Fruit fly (Drosophila melanogaster): ENCODE measurements around the gene CG5781.

The CG5781 gene

DNA sequence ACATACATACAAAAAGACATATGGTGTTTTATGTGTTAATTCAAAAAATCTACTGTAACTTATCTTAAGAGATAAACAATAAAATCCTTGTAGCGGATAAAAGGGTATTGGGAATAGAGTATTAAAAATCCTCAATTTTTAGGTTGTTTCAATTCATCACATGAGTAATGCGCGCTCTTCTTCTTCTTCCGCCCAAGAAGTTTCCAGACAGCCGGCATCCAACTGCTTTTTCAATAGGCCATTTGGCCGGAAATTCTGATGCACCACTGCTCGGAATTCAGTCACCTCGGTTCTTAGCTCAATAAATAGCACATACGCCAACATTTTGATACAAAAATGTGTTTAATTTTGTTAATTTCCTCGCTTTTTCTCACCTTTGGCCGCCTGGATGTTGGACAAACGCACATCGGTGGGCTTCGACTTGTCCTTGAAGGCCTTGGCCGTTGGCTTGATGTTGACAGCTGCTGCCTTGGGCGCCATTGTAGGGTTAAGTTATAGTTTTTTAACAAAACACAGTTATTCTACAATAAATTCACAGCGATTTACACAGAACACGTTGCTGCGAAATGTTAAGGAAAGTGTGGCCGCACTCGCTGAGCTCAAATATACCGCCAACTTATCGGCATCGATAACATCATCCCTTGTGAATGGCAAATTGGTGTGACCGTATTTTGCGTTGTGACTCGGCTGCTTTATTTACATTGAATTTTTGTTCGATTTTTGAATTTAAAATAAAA is 4.6 kb downstream of the CG5781 start, which contains the start of the genes CCT4 and CG6153:
CCT4 (minus strand) TSS at position 592 of the 737 bp plus-strand sequence.
CG6153 (plus strand) TSS at position 651 of the 737 bp plus-strand sequence.
- TF ChIP-seq noc (tag; optimal IDR thresholded peaks at IDR 0.05): no peak

DNA sequence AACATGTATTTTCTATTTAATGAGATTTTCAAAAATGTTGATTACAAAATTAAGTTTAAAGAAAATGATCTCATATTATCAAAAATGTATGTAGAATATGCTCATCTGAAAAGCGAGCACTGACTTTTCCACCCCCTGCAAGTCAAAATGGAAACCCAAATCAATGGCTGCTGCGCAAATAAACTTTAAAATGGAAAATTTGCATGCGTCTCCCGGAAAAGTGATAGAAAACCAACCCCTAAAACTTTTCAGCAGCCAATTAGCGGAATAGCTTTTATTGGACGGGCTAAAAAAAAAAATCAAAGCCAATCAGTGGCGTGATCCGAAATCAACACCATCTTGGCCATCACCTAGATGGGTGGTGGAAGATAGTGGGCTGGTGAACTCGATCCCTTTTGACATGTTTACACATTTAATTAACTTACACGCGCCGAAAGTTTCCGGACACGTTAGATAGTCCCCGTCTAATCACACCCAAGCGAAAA is 7.8 kb downstream of the CG5781 start:
- no peak for TF ChIP-seq noc (tag; optimal IDR thresholded peaks at IDR 0.05)

DNA sequence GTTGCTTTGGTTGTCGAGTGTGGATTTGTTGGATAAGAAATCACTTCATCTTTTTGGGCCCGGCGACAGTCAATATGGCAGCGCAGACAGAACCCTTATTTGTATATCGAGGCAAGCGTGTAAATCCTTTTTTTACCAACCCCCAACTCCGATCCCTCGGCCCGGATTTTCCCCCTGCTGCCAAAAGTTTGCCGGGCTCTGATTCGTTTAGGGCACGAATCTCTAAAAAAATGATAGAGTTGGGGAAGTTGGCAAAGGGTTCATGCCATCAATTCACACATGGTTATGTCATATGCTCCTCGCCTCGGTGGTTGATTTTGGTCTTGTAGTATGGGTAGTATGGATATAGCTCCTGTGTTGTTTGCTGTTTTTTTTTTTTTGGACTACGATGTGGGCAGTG is 10.3 kb downstream of the CG5781 start:
- no peak for TF ChIP-seq noc (tag; optimal IDR thresholded peaks at IDR 0.05)

DNA sequence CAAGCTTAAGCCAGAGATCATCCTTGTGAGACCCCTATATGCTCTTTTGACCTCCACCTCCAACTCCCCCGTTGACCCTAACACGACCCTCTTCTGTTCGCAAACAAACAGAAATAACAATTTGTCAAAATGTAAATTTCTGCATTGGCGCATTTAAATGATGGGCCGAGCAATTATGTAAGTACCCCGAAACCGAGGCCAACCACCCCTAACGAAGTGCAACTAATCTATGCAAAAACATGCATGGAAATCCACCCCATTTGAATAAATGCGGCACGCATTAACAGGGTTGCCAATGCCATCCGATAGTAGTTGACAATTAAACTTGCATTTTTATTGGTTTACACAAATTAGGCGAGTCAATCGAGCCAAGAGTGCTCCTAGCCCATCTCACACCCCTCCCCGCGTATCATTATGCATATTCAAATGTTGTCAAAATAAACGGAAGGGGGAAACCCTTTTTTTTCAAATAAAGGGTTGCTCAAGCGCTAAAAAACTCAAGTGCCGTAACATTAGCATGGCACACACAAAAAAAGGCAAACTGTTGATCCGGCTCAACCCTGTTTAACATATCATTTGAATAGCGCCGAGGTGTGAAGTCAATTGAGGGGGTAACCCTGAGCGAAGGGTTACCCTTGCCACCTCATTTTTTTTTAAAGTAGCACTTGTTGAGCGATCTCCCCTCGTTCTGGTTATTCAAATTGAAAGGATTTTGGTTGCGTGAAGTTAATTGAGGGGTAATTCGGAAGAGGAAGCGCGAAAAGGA is 15.3 kb downstream of the CG5781 start:
- no peak for TF ChIP-seq noc (tag; optimal IDR thresholded peaks at IDR 0.05)

DNA sequence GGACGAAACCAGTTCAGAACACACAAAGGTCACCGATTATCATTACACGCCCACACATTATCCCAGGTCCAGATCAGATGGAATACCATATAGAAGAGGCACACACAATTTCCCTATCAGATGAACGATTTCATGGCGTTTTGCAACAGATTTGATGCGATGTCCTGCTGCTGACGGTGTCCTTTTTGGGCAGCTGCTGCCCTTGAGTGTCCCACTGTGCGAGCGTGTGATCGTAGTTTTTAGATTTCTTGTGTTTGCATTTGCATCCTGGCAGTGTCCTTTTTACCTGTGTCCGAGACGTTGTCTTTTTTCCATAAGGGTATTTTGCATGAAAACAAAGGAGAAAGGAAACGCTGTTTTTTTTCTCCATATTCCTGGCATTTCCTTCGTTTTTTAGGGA is 17.8 kb downstream of the CG5781 start:
- TF ChIP-seq noc (tag; optimal IDR thresholded peaks at IDR 0.05): no peak

DNA sequence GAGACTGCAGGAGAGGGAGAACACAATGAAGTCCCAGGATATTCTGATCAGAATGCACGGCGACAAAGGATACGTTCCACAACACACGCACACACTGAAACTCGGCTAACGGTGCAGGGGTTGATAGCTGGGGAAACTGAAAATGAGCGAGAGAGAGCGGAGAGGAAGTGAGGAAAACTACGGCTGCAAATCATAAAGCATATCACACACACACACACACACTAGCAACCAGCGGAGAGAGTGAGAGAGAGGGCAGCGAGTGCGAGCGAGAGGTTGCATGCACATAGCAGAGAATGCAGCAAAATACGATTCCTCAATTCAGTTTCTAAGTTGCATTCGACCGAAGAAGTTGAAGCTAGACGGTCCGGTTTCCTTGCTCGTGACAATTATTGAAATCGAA is 18.8 kb downstream of the CG5781 start:
- no peak for TF ChIP-seq noc (tag; optimal IDR thresholded peaks at IDR 0.05)

DNA sequence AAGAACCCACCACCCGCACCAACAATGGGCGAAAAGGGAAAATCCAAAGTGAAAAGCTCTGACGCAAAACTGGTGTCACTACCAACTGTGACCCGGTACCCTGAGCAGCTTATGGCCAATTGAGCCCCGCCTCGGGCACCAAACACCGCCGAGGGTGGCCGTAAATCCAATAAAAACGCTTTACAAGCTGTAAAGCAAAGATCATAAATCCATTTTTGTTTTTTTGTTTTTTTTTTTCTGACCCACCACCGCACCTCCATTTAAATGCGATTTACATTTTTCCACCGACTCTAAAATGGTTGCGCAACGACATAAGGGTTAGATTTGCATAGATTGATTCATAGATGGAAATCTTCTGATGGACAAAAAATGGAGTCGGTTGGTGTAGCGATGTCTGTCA is 22.8 kb downstream of the CG5781 start:
- no peak for TF ChIP-seq noc (tag; optimal IDR thresholded peaks at IDR 0.05)

DNA sequence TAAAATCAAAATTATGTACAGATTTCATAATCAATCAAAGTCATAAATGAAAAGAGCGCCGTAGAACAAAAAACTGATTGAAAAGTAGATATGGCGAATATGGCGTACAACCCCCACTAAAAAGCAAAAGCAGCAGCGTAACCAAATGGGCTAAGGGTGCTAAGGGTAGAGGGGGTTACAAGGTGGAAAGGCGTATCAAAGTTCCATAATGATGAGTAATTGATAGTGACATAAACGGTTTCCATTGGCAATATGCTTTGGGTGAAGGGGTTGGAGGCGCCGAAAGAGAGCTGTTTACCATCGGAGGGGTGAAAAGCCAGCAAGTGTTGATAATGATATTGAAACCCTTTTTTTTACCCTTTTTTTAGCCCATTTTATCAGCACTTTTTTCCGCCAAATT is 24.8 kb downstream of the CG5781 start:
- TF ChIP-seq noc (tag; optimal IDR thresholded peaks at IDR 0.05): no peak

DNA sequence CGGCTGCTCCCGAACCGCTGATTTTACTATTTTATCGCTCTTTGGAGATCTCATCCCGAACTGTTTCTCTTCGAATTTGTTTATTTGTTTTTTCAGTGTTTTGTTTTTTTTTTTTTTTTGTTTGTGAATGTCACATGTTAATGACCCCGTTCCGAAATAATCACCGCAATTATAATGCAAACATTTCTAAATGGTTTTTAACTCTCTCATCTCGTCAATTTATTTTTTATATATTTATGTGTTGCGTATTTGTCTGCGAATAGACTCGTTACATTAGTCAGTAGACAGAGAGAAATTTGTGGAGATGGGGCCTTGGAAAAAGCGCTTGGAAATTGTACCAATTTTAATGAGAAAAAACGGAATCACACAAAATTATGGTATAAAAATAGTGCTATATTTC is 27.5 kb downstream of the CG5781 start, which contains the start of gene Nepl7:
Nepl7 (minus strand) TSS at position 101 of the 400 bp plus-strand sequence.
- no peak for TF ChIP-seq noc (tag; optimal IDR thresholded peaks at IDR 0.05)

DNA sequence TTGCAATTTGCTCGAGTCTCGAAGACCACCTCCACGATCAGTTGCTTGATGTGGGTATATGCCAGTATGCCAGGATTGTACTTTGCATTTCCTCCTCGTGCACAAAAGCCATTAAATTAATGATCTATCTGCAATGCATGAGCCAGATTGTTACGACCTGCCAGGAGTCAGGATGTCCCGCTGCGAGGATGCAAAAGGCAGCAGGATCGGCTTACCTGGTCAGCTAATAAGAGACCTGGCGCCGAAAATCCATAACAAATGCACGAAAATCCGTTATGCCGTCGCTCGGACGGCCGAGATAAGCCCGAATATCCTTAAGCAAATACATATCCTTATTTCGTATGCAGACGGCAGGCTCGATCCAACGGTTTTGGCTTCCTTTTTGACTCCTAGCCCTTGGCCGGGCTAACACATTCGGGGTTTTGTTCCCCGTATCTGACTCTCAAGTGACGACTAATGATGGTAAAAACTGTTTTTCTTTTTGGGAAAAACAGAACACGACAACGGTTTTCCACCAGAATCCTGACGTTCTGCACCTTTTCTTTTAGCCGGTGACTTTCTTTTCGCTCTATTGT is 31.0 kb downstream of the CG5781 start:
- no peak for TF ChIP-seq noc (tag; optimal IDR thresholded peaks at IDR 0.05)

DNA sequence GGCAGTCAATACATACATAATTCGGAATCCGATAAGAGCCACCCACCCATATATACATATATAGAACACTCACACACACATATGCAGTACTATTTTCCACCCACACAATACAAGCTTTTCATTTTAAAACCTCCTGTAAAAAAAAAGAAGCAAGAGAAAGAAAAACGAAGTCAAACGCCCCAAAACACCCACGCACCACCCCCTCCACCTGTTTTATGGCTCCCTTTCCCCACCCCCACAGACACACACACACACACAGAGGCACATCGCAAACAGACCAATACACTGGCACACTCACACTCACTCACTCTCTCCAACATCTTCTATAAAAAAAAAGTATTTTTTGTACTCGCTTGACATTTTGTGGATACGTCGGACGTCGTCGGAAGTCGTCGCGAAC is 39.8 kb downstream of the CG5781 start:
- no peak for TF ChIP-seq noc (tag; optimal IDR thresholded peaks at IDR 0.05)

DNA sequence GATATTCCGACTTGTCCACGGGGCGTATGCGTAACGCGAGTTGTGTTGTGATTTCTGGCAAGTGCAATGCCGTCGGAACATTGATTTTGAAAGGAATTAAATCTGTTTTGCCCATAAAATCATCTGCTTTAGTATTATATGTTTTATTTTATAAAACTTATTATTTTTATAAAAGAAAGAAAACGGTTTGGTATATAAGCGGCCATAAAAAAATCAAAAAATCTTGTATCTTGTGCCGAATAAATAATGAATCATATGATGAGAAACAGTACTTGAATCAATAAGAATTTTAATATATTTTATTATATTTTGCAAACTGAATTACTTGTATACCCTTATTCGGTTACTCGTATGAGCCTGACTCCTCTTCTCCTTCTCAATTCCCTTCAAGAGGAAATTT is 40.3 kb downstream of the CG5781 start, which contains the start of gene pdm2:
pdm2 (plus strand) TSS at position 301 of the 400 bp plus-strand sequence.
- no peak for TF ChIP-seq noc (tag; optimal IDR thresholded peaks at IDR 0.05)

DNA sequence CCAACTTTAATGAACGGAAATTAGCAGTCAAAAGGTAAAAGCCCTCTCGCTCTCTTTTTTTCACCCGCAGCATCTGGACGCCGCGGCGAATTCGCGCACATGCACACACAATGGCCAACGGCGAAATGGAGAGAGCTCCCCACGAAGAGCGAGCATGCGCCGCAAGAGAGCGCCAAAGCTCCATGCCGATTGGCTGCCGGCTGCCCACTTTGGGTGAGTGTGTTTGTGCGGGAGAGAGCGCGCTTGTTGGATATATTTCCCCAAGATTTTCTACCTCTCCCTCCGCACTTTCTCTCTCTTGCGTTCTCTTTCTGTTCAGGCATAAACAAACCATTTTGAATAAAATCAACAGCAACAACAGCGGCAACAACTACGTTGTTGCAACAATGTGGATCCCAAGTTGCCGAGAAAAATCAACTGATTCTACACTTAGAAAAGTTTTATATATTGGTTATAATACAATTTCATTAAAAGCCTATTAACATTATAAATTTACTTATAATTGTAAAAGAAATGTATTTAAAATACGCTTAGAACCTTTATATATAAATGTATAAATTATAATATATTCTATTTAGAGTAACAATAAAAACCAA is 41.3 kb downstream of the CG5781 start:
- TF ChIP-seq noc (tag; optimal IDR thresholded peaks at IDR 0.05): no peak

DNA sequence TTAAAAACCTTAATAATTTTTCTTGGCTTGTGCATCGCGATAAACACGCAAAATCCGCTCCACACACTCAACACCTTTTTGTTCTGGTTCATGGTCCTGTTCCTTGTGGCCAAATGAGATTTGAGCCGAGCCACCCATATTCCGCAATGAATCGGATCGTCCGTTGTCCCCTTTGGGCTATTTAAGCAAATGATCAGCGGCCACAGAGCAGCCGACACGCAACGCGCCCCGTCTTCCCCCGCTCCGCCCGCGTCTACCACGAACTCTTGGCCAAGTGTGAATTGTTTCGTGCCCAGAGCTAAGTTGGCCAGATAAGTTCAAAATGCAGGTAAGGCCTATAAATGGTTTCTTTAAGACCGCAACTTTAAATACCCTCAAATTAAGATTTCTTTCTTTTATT is 46.1 kb downstream of the CG5781 start:
- no peak for TF ChIP-seq noc (tag; optimal IDR thresholded peaks at IDR 0.05)
